Worm (Caenorhabditis elegans) whole organism, midembryonic: ENCODE data around the gene W10G11.19.

Experiments used
- T22C8.4 ChIP-seq: fragments of 200-800 bp; sonication (Bioruptor generic); IDR thresholded peaks from 2 replicates; pipeline ENCODE4 v1.3.6; 2022; ENCODE audit warnings: missing genetic modification characterization, missing compliant biosample characterization
- cog-1 ChIP-seq: sonication (generic microtip); optimal IDR thresholded peaks from 2 replicates; lab custom pipeline; 2016; ENCODE audit warnings: missing genetic modification characterization, missing compliant biosample characterization
- flt-1 ChIP-seq: fragments of 200-800 bp; sonication (Bioruptor generic); IDR thresholded peaks from 2 replicates; pipeline ENCODE4 v1.3.6; 2022; ENCODE audit warnings: missing genetic modification characterization, missing compliant biosample characterization
- klf-2 ChIP-seq: fragments of 200-800 bp; sonication (Bioruptor generic); conservative IDR thresholded peaks from 2 replicates; pipeline ENCODE4 v1.3.6; 2022; ENCODE audit warnings: missing genetic modification reagents, missing genetic modification characterization, missing compliant biosample characterization
- med-1 ChIP-seq: sonication (generic microtip); optimal IDR thresholded peaks from 2 replicates; lab custom pipeline; 2017; ENCODE audit warnings: missing genetic modification characterization, mild to moderate bottlenecking, missing compliant biosample characterization, antibody characterized with exemption, missing genetic modification reagents; ENCODE audit not compliant: insufficient read depth
- ref-1 ChIP-seq: fragments of 200-800 bp; sonication (Bioruptor generic); conservative IDR thresholded peaks from 2 replicates; pipeline ENCODE4 v1.3.6; 2022; ENCODE audit warnings: missing genetic modification reagents, missing genetic modification characterization, missing compliant biosample characterization
- tab-1 ChIP-seq: fragments of 200-800 bp; sonication (Bioruptor generic); IDR thresholded peaks from 2 replicates; pipeline ENCODE4 v1.3.6; 2022; ENCODE audit warnings: missing genetic modification characterization, missing compliant biosample characterization
- ztf-23 ChIP-seq: fragments of 200-800 bp; sonication (Bioruptor generic); IDR thresholded peaks from 2 replicates; pipeline ENCODE4 v1.3.6; 2022; ENCODE audit warnings: missing genetic modification reagents, missing genetic modification characterization, missing compliant biosample characterization
- ztf-29 ChIP-seq: fragments of 200-800 bp; sonication (Bioruptor generic); IDR thresholded peaks from 2 replicates; pipeline ENCODE4 v1.3.6; 2022; ENCODE audit warnings: missing genetic modification reagents, missing genetic modification characterization, missing compliant biosample characterization

The W10G11.19 gene

ce11 chrII:3523547-3523946 lies 26.9 kb upstream of the W10G11.19 start:
- TF ChIP-seq flt-1 (GFP tag; lab: Robert Waterston, UW) = peak; percentile 74

ce11 chrII:3524097-3524496 lies 26.4 kb upstream of the W10G11.19 start, which contains the start of gene col-72:
Gene col-72 (minus strand): TSS chrII:3524197.
- no peak for TF ChIP-seq T22C8.4 (GFP tag; lab: Robert Waterston, UW)
- TF ChIP-seq ref-1 = no peak
- TF ChIP-seq tab-1 (GFP tag; lab: Robert Waterston, UW) = no peak
- no peak for TF ChIP-seq med-1 (GFP tag; lab: Kevin White, UChicago)
- TF ChIP-seq ztf-29 (GFP tag; lab: Robert Waterston, UW) = no peak
- TF ChIP-seq ztf-23 (GFP tag; lab: Robert Waterston, UW) = no peak
- TF ChIP-seq flt-1 (GFP tag; lab: Robert Waterston, UW) = no peak
- no peak for TF ChIP-seq klf-2 (GFP tag; lab: Robert Waterston, UW)
- TF ChIP-seq cog-1 (tag; lab: Kevin White, UChicago) = no peak

ce11 chrII:3527460-3527859 lies 23.0 kb upstream of the W10G11.19 start:
- TF ChIP-seq cog-1 (tag; lab: Kevin White, UChicago) (no peak), flt-1 (GFP tag; lab: Robert Waterston, UW) (no peak), ref-1 (no peak), med-1 (GFP tag; lab: Kevin White, UChicago) (no peak)

- no peak for TF ChIP-seq tab-1 (GFP tag; lab: Robert Waterston, UW)
- no peak for TF ChIP-seq ztf-23 (GFP tag; lab: Robert Waterston, UW)
- TF ChIP-seq T22C8.4 (GFP tag; lab: Robert Waterston, UW) = no peak
- TF ChIP-seq ztf-29 (GFP tag; lab: Robert Waterston, UW) = no peak
- TF ChIP-seq ref-1 = no peak
- TF ChIP-seq klf-2 (GFP tag; lab: Robert Waterston, UW) = no peak
- TF ChIP-seq med-1 (GFP tag; lab: Kevin White, UChicago) = no peak
- TF ChIP-seq cog-1 (tag; lab: Kevin White, UChicago) = no peak
- no peak for TF ChIP-seq flt-1 (GFP tag; lab: Robert Waterston, UW)
Observed at ce11 chrII:3528256-3528655, 22.2 kb upstream of the W10G11.19 start, which contains the start of gene ncs-6. Gene ncs-6 (minus strand): TSS chrII:3528516.

ce11 chrII:3540151-3540550 lies 10.3 kb upstream of the W10G11.19 start:
- TF ChIP-seq cog-1 (tag; lab: Kevin White, UChicago) = no peak
- no peak for TF ChIP-seq ref-1
- no peak for TF ChIP-seq ztf-29 (GFP tag; lab: Robert Waterston, UW)

ce11 chrII:3546381-3546931 lies 4.0 kb upstream of the W10G11.19 start, which contains the start of gene apd-3:
Gene apd-3 (minus strand): TSS chrII:3546431.
- no peak for TF ChIP-seq ztf-23 (GFP tag; lab: Robert Waterston, UW)
- no peak for TF ChIP-seq cog-1 (tag; lab: Kevin White, UChicago)
- TF ChIP-seq ztf-29 (GFP tag; lab: Robert Waterston, UW) = no peak

- TF ChIP-seq ref-1 (no peak), T22C8.4 (GFP tag; lab: Robert Waterston, UW) (no peak), ztf-29 (GFP tag; lab: Robert Waterston, UW) (no peak; the same call in 1 of the 2 replicates), klf-2 (GFP tag; lab: Robert Waterston, UW) (no peak), ztf-23 (GFP tag; lab: Robert Waterston, UW) (no peak), med-1 (GFP tag; lab: Kevin White, UChicago) (no peak), flt-1 (GFP tag; lab: Robert Waterston, UW) (no peak), cog-1 (tag; lab: Kevin White, UChicago) (no peak), tab-1 (GFP tag; lab: Robert Waterston, UW) (no peak)
Observed at ce11 chrII:3547282-3547681, 3.2 kb upstream of the W10G11.19 start.

ce11 chrII:3553453-3553852 lies 3.0 kb downstream of the W10G11.19 start, which contains the start of gene dnc-3:
Gene dnc-3 (plus strand): TSS chrII:3553724.
- TF ChIP-seq cog-1 (tag; lab: Kevin White, UChicago) = peak; percentile 27
- no peak for TF ChIP-seq klf-2 (GFP tag; lab: Robert Waterston, UW)
- no peak for TF ChIP-seq tab-1 (GFP tag; lab: Robert Waterston, UW)
- no peak for TF ChIP-seq med-1 (GFP tag; lab: Kevin White, UChicago)

ce11 chrII:3554673-3555072 lies 4.2 kb downstream of the W10G11.19 start:
- no peak for TF ChIP-seq ref-1

- no peak for TF ChIP-seq flt-1 (GFP tag; lab: Robert Waterston, UW)
- TF ChIP-seq T22C8.4 (GFP tag; lab: Robert Waterston, UW) = no peak
- no peak for TF ChIP-seq klf-2 (GFP tag; lab: Robert Waterston, UW)
- TF ChIP-seq ztf-29 (GFP tag; lab: Robert Waterston, UW) = no peak
- TF ChIP-seq ztf-23 (GFP tag; lab: Robert Waterston, UW) = no peak
- TF ChIP-seq med-1 (GFP tag; lab: Kevin White, UChicago) = no peak
- TF ChIP-seq cog-1 (tag; lab: Kevin White, UChicago) = no peak
- TF ChIP-seq tab-1 (GFP tag; lab: Robert Waterston, UW) = no peak
- TF ChIP-seq ref-1 = no peak
Observed at ce11 chrII:3555281-3555680, 4.8 kb downstream of the W10G11.19 start.

- TF ChIP-seq flt-1 (GFP tag; lab: Robert Waterston, UW) = no peak
- TF ChIP-seq tab-1 (GFP tag; lab: Robert Waterston, UW) = no peak
- TF ChIP-seq ztf-29 (GFP tag; lab: Robert Waterston, UW) = no peak
- no peak for TF ChIP-seq med-1 (GFP tag; lab: Kevin White, UChicago)
- TF ChIP-seq ref-1 = no peak
- no peak for TF ChIP-seq ztf-23 (GFP tag; lab: Robert Waterston, UW)
- TF ChIP-seq T22C8.4 (GFP tag; lab: Robert Waterston, UW) = no peak
- TF ChIP-seq cog-1 (tag; lab: Kevin White, UChicago) = no peak
- TF ChIP-seq klf-2 (GFP tag; lab: Robert Waterston, UW) = no peak
Observed at ce11 chrII:3556584-3556983, 6.1 kb downstream of the W10G11.19 start.
